Worm (Caenorhabditis elegans): ENCODE data around the gene C34F11.2.

C34F11.2 gene

DNA sequence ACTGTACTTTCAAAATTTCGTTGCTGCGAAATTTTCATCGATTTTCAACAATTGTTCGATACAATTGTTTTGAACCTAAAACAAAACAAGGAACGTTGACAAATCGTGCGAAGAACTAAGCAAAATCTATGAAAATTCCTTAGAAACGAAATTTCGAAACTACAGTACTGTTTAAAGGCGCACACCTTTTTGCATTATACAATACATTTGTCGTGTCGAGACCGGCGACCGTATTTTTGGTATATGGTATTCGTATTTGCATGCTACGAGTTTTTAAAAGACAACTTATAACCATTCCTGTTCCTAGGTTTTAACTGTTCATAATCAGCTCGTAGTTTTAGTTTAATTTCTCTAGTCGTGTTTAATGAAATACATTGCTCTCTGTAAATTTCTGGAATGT, 33.5 kb upstream of the C34F11.2 start:
- TF ChIP-seq pag-3 (tag; optimal IDR thresholded peaks at IDR 0.05; ENCODE audit: borderline replicate concordance) (no peak), ceh-19 (GFP tag; optimal IDR thresholded peaks at IDR 0.05) (no peak), hlh-15 (tag; optimal IDR thresholded peaks at IDR 0.05) (no peak), zip-5 (tag; optimal IDR thresholded peaks at IDR 0.05) (no peak), pha-4 (tag; optimal IDR thresholded peaks at IDR 0.05) (no peak), ceh-24 (tag; optimal IDR thresholded peaks at IDR 0.05) (no peak), F13H6.1 (tag; optimal IDR thresholded peaks at IDR 0.05) (no peak), ceh-9 (tag; optimal IDR thresholded peaks at IDR 0.05) (no peak), lim-6 (tag; optimal IDR thresholded peaks at IDR 0.05) (no peak)

DNA sequence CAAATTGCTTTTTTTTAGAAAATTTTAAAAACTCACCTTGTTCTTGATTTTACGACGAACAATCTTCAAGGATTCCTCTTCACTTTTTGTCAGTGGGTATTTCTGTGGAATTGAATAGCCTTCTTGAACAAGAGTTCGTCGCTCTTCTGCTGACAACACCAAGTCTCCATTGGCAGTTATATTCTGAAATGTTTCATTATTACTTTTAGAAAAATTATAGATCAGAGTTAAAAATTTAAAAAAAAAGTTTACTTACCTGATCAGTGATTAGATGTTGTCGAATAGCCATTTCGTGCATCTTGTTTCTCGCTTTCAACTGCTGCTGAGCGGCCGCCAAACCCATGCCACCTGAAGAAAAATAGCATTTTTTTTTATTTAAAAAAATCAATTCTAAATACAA, 31.8 kb upstream of the C34F11.2 start:
- no peak for TF ChIP-seq ceh-31 (tag; optimal IDR thresholded peaks at IDR 0.05)
- no peak for TF ChIP-seq madf-2 (tag; optimal IDR thresholded peaks at IDR 0.05)
- TF ChIP-seq ceh-9 (tag; optimal IDR thresholded peaks at IDR 0.05): no peak
- TF ChIP-seq ceh-24 (tag; optimal IDR thresholded peaks at IDR 0.05): no peak
- TF ChIP-seq sox-2 (GFP tag; IDR thresholded peaks at IDR 0.05): no peak
- TF ChIP-seq tbx-2 (tag; optimal IDR thresholded peaks at IDR 0.05): no peak
- TF ChIP-seq fkh-10 (GFP tag; optimal IDR thresholded peaks at IDR 0.05): no peak
- no peak for TF ChIP-seq fax-1 (tag; optimal IDR thresholded peaks at IDR 0.05)
- no peak for TF ChIP-seq nhr-11 (tag; optimal IDR thresholded peaks at IDR 0.05)
- no peak for TF ChIP-seq F13H6.1 (tag; optimal IDR thresholded peaks at IDR 0.05)
- TF ChIP-seq Y22D7AL.16 (tag; optimal IDR thresholded peaks at IDR 0.05): no peak
- TF ChIP-seq elt-2 (tag; optimal IDR thresholded peaks at IDR 0.05): no peak
- no peak for TF ChIP-seq lin-11 (tag; optimal IDR thresholded peaks at IDR 0.05)
- TF ChIP-seq nfya-1 (tag; optimal IDR thresholded peaks at IDR 0.05): no peak

DNA sequence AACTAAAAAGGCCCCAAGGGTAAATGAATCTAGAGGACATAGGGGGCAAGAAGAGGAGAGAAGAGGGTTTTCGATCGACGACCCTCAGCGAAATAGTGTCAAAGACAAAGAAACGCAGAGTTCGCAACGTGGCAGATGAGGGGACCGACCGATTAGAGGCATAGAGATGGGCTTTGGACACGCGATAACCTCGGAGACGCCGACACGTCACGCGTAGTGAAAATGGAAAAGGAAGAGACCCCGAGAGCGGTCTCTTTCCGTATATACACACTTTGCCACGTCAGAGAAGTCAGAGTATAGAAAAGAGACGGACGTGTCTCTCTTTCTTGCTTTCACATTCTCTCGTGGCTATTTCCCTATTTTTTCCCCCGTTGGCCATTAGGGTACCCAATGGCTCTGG, 30.6 kb upstream of the C34F11.2 start:
- no peak for TF ChIP-seq zip-5 (tag; optimal IDR thresholded peaks at IDR 0.05)
- TF ChIP-seq mec-3 (tag; optimal IDR thresholded peaks at IDR 0.05; ENCODE audit: borderline replicate concordance): no peak
- TF ChIP-seq che-1 (tag; optimal IDR thresholded peaks at IDR 0.05): no peak
- no peak for TF ChIP-seq dve-1 (tag; optimal IDR thresholded peaks at IDR 0.05)
- TF ChIP-seq odd-2 (tag; optimal IDR thresholded peaks at IDR 0.05): no peak
- TF ChIP-seq F13H6.1 (tag; optimal IDR thresholded peaks at IDR 0.05): peak; percentile 36
- no peak for TF ChIP-seq dmd-4 (tag; optimal IDR thresholded peaks at IDR 0.05; ENCODE audit: borderline replicate concordance)
- TF ChIP-seq ceh-45 (GFP tag; IDR thresholded peaks at IDR 0.05): no peak
- no peak for TF ChIP-seq pqm-1 (tag; optimal IDR thresholded peaks at IDR 0.05)
- TF ChIP-seq eyg-1 (tag; optimal IDR thresholded peaks at IDR 0.05): no peak
- TF ChIP-seq rnt-1 (tag; optimal IDR thresholded peaks at IDR 0.05): peak; percentile 52
- TF ChIP-seq ceh-14 (tag; optimal IDR thresholded peaks at IDR 0.05): no peak
- TF ChIP-seq unc-86 (tag; optimal IDR thresholded peaks at IDR 0.05): no peak
- TF ChIP-seq pat-9 (tag; optimal IDR thresholded peaks at IDR 0.05): no peak
- TF ChIP-seq ceh-6 (GFP tag; optimal IDR thresholded peaks at IDR 0.05): no peak
- no peak for TF ChIP-seq pha-4 (tag; optimal IDR thresholded peaks at IDR 0.05)
- TF ChIP-seq lim-6 (tag; optimal IDR thresholded peaks at IDR 0.05): no peak
- TF ChIP-seq tbx-2 (tag; optimal IDR thresholded peaks at IDR 0.05): peak; percentile 55
- TF ChIP-seq hlh-6 (tag; optimal IDR thresholded peaks at IDR 0.05): no peak
- TF ChIP-seq T23F11.4 (GFP tag; optimal IDR thresholded peaks at IDR 0.05): no peak
- TF ChIP-seq sox-4 (tag; optimal IDR thresholded peaks at IDR 0.05): no peak
- peak; percentile 90 for TF ChIP-seq hlh-30 (tag; optimal IDR thresholded peaks at IDR 0.05; ENCODE audit: insufficient read depth)
- no peak for TF ChIP-seq sox-2 (GFP tag; IDR thresholded peaks at IDR 0.05)
- TF ChIP-seq C08G9.2 (tag; optimal IDR thresholded peaks at IDR 0.05): no peak
- TF ChIP-seq ttx-3 (tag; optimal IDR thresholded peaks at IDR 0.05): no peak
- TF ChIP-seq unc-55 (GFP tag; optimal IDR thresholded peaks at IDR 0.05): peak; percentile 87
- no peak for TF ChIP-seq nhr-232 (tag; optimal IDR thresholded peaks at IDR 0.05)
- peak; percentile 80 for TF ChIP-seq pros-1 (tag; optimal IDR thresholded peaks at IDR 0.05)
- no peak for TF ChIP-seq ceh-22 (tag; optimal IDR thresholded peaks at IDR 0.05)
- TF ChIP-seq ceh-18 (tag; optimal IDR thresholded peaks at IDR 0.05): peak; percentile 74
- no peak for TF ChIP-seq ztf-16 (tag; optimal IDR thresholded peaks at IDR 0.05)
- no peak for TF ChIP-seq elt-4 (tag; optimal IDR thresholded peaks at IDR 0.05)
- TF ChIP-seq ceh-9 (tag; optimal IDR thresholded peaks at IDR 0.05): no peak
- TF ChIP-seq Y22D7AL.16 (tag; optimal IDR thresholded peaks at IDR 0.05): no peak
- TF ChIP-seq ceh-30 (tag; optimal IDR thresholded peaks at IDR 0.05): no peak
- TF ChIP-seq nfya-1 (tag; optimal IDR thresholded peaks at IDR 0.05): peak; percentile 80
- TF ChIP-seq hlh-8 (tag; optimal IDR thresholded peaks at IDR 0.05): peak; percentile 17
- TF ChIP-seq nhr-11 (tag; optimal IDR thresholded peaks at IDR 0.05): no peak
- TF ChIP-seq ceh-48 (tag; optimal IDR thresholded peaks at IDR 0.05): no peak
- peak; percentile 88 for TF ChIP-seq ceh-31 (tag; optimal IDR thresholded peaks at IDR 0.05)

Data from whole organism, late embryonic.